Fruit fly (Drosophila melanogaster) whole organism, embryonic: Measurements from ENCODE around the gene RpS26.

Source experiments
- ATbp ChIP-seq: fragments of 200-800 bp; sonication (Bioruptor generic); optimal IDR thresholded peaks from 2 replicates; lab custom pipeline; 2017; ENCODE audit warnings: missing biosample characterization, mild to moderate bottlenecking, missing genetic modification characterization, missing genetic modification reagents
- Blimp-1 ChIP-seq: fragments of 200-800 bp; sonication (Bioruptor generic); optimal IDR thresholded peaks from 3 replicates; lab custom pipeline; 2018; ENCODE audit warnings: missing biosample characterization, missing genetic modification characterization, mild to moderate bottlenecking, moderate library complexity, missing genetic modification reagents
- CG1024 ChIP-seq: fragments of 200-800 bp; sonication (Bioruptor generic); IDR thresholded peaks from 2 replicates; pipeline ENCODE4 v1.3.6; 2022; ENCODE audit warnings: missing biosample characterization, missing genetic modification characterization
- CG10654 ChIP-seq: fragments of 200-800 bp; sonication (Bioruptor generic); optimal IDR thresholded peaks from 2 replicates; lab custom pipeline; 2016; ENCODE audit warnings: missing biosample characterization, missing genetic modification characterization
- CG11247 ChIP-seq: fragments of 200-800 bp; sonication (Bioruptor generic); IDR thresholded peaks from 2 replicates; pipeline ENCODE4 v1.3.6; 2022; ENCODE audit warnings: missing biosample characterization, missing genetic modification characterization
- CG12744 ChIP-seq: fragments of 200-800 bp; sonication (Bioruptor generic); optimal IDR thresholded peaks from 2 replicates; lab custom pipeline; 2016; ENCODE audit warnings: missing biosample characterization, missing genetic modification characterization
- CG14014 ChIP-seq: fragments of 200-800 bp; sonication (Bioruptor generic); IDR thresholded peaks from 2 replicates; pipeline ENCODE4 v1.3.6; 2022; ENCODE audit warnings: missing biosample characterization, missing genetic modification characterization
- CG14441 ChIP-seq: fragments of 200-800 bp; sonication (Bioruptor generic); IDR thresholded peaks from 2 replicates; pipeline ENCODE4 v1.3.6; 2022; ENCODE audit warnings: missing biosample characterization, missing genetic modification characterization
- CG15073 ChIP-seq: fragments of 200-800 bp; sonication (Bioruptor generic); optimal IDR thresholded peaks from 2 replicates; lab custom pipeline; 2016; ENCODE audit warnings: missing biosample characterization, missing genetic modification characterization
- CG1647 ChIP-seq: fragments of 200-800 bp; sonication (Bioruptor generic); optimal IDR thresholded peaks from 3 replicates; lab custom pipeline; 2016; ENCODE audit warnings: missing biosample characterization, missing genetic modification characterization
- CG17912 ChIP-seq: fragments of 200-800 bp; sonication (Bioruptor generic); optimal IDR thresholded peaks from 2 replicates; lab custom pipeline; 2018; ENCODE audit warnings: missing biosample characterization, mild to moderate bottlenecking, missing genetic modification characterization
- CG31365 ChIP-seq: fragments of 200-800 bp; sonication (Bioruptor generic); optimal IDR thresholded peaks from 2 replicates; lab custom pipeline; 2018; ENCODE audit warnings: missing biosample characterization, mild to moderate bottlenecking, missing genetic modification characterization
- CG31441 ChIP-seq: fragments of 200-800 bp; sonication (Bioruptor generic); IDR thresholded peaks from 2 replicates; pipeline ENCODE4 v1.3.6; 2022; ENCODE audit warnings: missing biosample characterization, missing genetic modification characterization
- CG33213 ChIP-seq: fragments of 200-800 bp; sonication (Bioruptor generic); optimal IDR thresholded peaks from 3 replicates; lab custom pipeline; 2016; ENCODE audit warnings: missing biosample characterization, missing genetic modification characterization
- CG3847 ChIP-seq: fragments of 200-800 bp; sonication (Bioruptor generic); IDR thresholded peaks from 2 replicates; pipeline ENCODE4 v1.3.6; 2022; ENCODE audit warnings: missing biosample characterization, missing genetic modification characterization
- CG7271 ChIP-seq: fragments of 200-800 bp; sonication (Bioruptor generic); optimal IDR thresholded peaks from 2 replicates; lab custom pipeline; 2018; ENCODE audit warnings: missing biosample characterization, mild to moderate bottlenecking, missing genetic modification characterization, moderate library complexity
- CG7372 ChIP-seq: fragments of 200-800 bp; sonication (Bioruptor generic); IDR thresholded peaks from 2 replicates; pipeline ENCODE4 v1.3.6; 2022; ENCODE audit warnings: missing biosample characterization, missing genetic modification characterization
- CG9437 ChIP-seq: fragments of 200-800 bp; sonication (Bioruptor generic); optimal IDR thresholded peaks from 2 replicates; lab custom pipeline; 2018; ENCODE audit warnings: missing biosample characterization, mild to moderate bottlenecking, missing genetic modification characterization
- CG9727 ChIP-seq: fragments of 200-800 bp; sonication (Bioruptor generic); optimal IDR thresholded peaks from 3 replicates; lab custom pipeline; 2017; ENCODE audit warnings: missing biosample characterization, mild to moderate bottlenecking, missing genetic modification characterization
- CTCF ChIP-seq: fragments of 200-800 bp; sonication (Bioruptor generic); optimal IDR thresholded peaks from 2 replicates; lab custom pipeline; 2017; ENCODE audit warnings: missing biosample characterization, mild to moderate bottlenecking, missing genetic modification characterization, moderate library complexity
- Dad ChIP-seq: fragments of 200-800 bp; sonication (Bioruptor generic); optimal IDR thresholded peaks from 3 replicates; lab custom pipeline; 2016; ENCODE audit warnings: missing biosample characterization, missing genetic modification characterization
- Doc2 ChIP-seq: fragments of 200-800 bp; sonication (Bioruptor generic); IDR thresholded peaks from 2 replicates; pipeline ENCODE4 v1.3.6; 2022; ENCODE audit warnings: missing biosample characterization, missing genetic modification characterization
- Gug ChIP-seq: fragments of 200-800 bp; sonication (Bioruptor generic); IDR thresholded peaks from 4 replicates; pipeline ENCODE4 v1.3.6; 2022; ENCODE audit warnings: missing biosample characterization, missing genetic modification characterization
- H15 ChIP-seq: fragments of 200-800 bp; sonication (Bioruptor generic); IDR thresholded peaks from 3 replicates; pipeline ENCODE4 v1.3.6; 2022; ENCODE audit warnings: missing biosample characterization, missing genetic modification characterization
- HmgD ChIP-seq: fragments of 200-800 bp; sonication (Bioruptor generic); optimal IDR thresholded peaks from 3 replicates; lab custom pipeline; 2016; ENCODE audit warnings: missing biosample characterization, missing genetic modification characterization
- Lhr ChIP-seq: fragments of 200-800 bp; sonication (Bioruptor generic); optimal IDR thresholded peaks from 3 replicates; lab custom pipeline; 2017; ENCODE audit warnings: mild to moderate bottlenecking, missing biosample characterization, missing genetic modification reagents, missing genetic modification characterization
- Mes4 ChIP-seq: fragments of 200-800 bp; sonication (Bioruptor generic); optimal IDR thresholded peaks from 2 replicates; lab custom pipeline; 2016; ENCODE audit warnings: missing biosample characterization, missing genetic modification characterization
- Mrtf ChIP-seq: fragments of 200-800 bp; sonication (Bioruptor generic); IDR thresholded peaks from 3 replicates; pipeline ENCODE4 v1.3.6; 2022; ENCODE audit warnings: missing biosample characterization, missing genetic modification characterization
- Myb ChIP-seq: fragments of 200-800 bp; sonication (Bioruptor generic); optimal IDR thresholded peaks from 2 replicates; lab custom pipeline; 2016; ENCODE audit warnings: missing biosample characterization, missing genetic modification characterization
- NC2β ChIP-seq: fragments of 200-800 bp; sonication (Bioruptor generic); optimal IDR thresholded peaks from 2 replicates; lab custom pipeline; 2016; ENCODE audit warnings: missing biosample characterization, missing genetic modification characterization
- Poxn ChIP-seq: fragments of 200-800 bp; sonication (Bioruptor generic); IDR thresholded peaks from 2 replicates; pipeline ENCODE4 v1.3.6; 2022; ENCODE audit warnings: missing biosample characterization, missing genetic modification characterization
- TFAM ChIP-seq: fragments of 200-800 bp; sonication (Bioruptor generic); optimal IDR thresholded peaks from 2 replicates; lab custom pipeline; 2017; ENCODE audit warnings: missing biosample characterization, missing genetic modification characterization, inconsistent platforms
- Usf ChIP-seq: fragments of 200-800 bp; sonication (Bioruptor generic); optimal IDR thresholded peaks from 2 replicates; lab custom pipeline; 2017; ENCODE audit warnings: missing genotype, missing biosample characterization, missing genetic modification characterization
- al ChIP-seq: fragments of 200-800 bp; sonication (Bioruptor generic); IDR thresholded peaks from 2 replicates; pipeline ENCODE4 v1.3.6; 2022; ENCODE audit warnings: missing biosample characterization, missing genetic modification characterization
- aop ChIP-seq: fragments of 200-800 bp; sonication (Bioruptor generic); IDR thresholded peaks from 2 replicates; pipeline ENCODE4 v1.3.6; 2022; ENCODE audit warnings: missing biosample characterization, missing genetic modification characterization
- ara ChIP-seq: fragments of 200-800 bp; sonication (Bioruptor generic); IDR thresholded peaks from 2 replicates; pipeline ENCODE4 v1.3.6; 2022; ENCODE audit warnings: missing biosample characterization, missing genetic modification characterization
- chm ChIP-seq: fragments of 200-800 bp; sonication (Bioruptor generic); IDR thresholded peaks from 2 replicates; pipeline ENCODE4 v1.3.6; 2022; ENCODE audit warnings: missing biosample characterization, missing genetic modification characterization
- croc ChIP-seq: fragments of 200-800 bp; sonication (Bioruptor generic); conservative IDR thresholded peaks from 3 replicates; pipeline ENCODE4 v1.3.6; 2022; ENCODE audit warnings: missing biosample characterization, missing genetic modification characterization
- dan ChIP-seq: fragments of 200-800 bp; sonication (Bioruptor generic); IDR thresholded peaks from 2 replicates; pipeline ENCODE4 v1.3.6; 2022; ENCODE audit warnings: missing biosample characterization, missing genetic modification characterization
- dati ChIP-seq: fragments of 200-800 bp; sonication (Bioruptor generic); IDR thresholded peaks from 2 replicates; pipeline ENCODE4 v1.3.6; 2022; ENCODE audit warnings: missing biosample characterization, missing genetic modification characterization
- eyg ChIP-seq: fragments of 200-800 bp; sonication (Bioruptor generic); optimal IDR thresholded peaks from 3 replicates; lab custom pipeline; 2016; ENCODE audit warnings: missing biosample characterization, missing genetic modification characterization
- gce ChIP-seq: fragments of 200-800 bp; sonication (Bioruptor generic); IDR thresholded peaks from 3 replicates; pipeline ENCODE4 v1.3.6; 2022; ENCODE audit warnings: missing biosample characterization, missing genetic modification characterization
- gcm2 ChIP-seq: fragments of 200-800 bp; sonication (Bioruptor generic); optimal IDR thresholded peaks from 2 replicates; lab custom pipeline; 2016; ENCODE audit warnings: missing biosample characterization, missing genetic modification characterization
- gt ChIP-seq: fragments of 200-800 bp; sonication (Bioruptor generic); IDR thresholded peaks from 2 replicates; pipeline ENCODE4 v1.3.6; 2022; ENCODE audit warnings: missing biosample characterization, missing genetic modification characterization
- ham ChIP-seq: fragments of 200-800 bp; sonication (Bioruptor generic); IDR thresholded peaks from 2 replicates; pipeline ENCODE4 v1.3.6; 2022; ENCODE audit warnings: missing biosample characterization, missing genetic modification characterization
- kay ChIP-seq: fragments of 200-800 bp; sonication (Bioruptor generic); optimal IDR thresholded peaks from 2 replicates; lab custom pipeline; 2016; ENCODE audit warnings: missing biosample characterization, missing genetic modification characterization
- mam ChIP-seq: fragments of 200-800 bp; sonication (Bioruptor generic); optimal IDR thresholded peaks from 3 replicates; lab custom pipeline; 2016; ENCODE audit warnings: missing biosample characterization, missing genetic modification characterization
- peb ChIP-seq: fragments of 200-800 bp; sonication (Bioruptor generic); IDR thresholded peaks from 2 replicates; pipeline ENCODE4 v1.3.6; 2022; ENCODE audit warnings: missing biosample characterization, missing genetic modification characterization
- ranshi ChIP-seq: fragments of 200-800 bp; sonication (Bioruptor generic); IDR thresholded peaks from 2 replicates; pipeline ENCODE4 v1.3.6; 2022; ENCODE audit warnings: missing biosample characterization, missing genetic modification characterization
- sens-2 ChIP-seq: fragments of 200-800 bp; sonication (Bioruptor generic); IDR thresholded peaks from 2 replicates; pipeline ENCODE4 v1.3.6; 2022; ENCODE audit warnings: missing biosample characterization, missing genetic modification characterization
- stwl ChIP-seq: fragments of 200-800 bp; sonication (Bioruptor generic); optimal IDR thresholded peaks from 3 replicates; lab custom pipeline; 2018; ENCODE audit warnings: missing biosample characterization, mild to moderate bottlenecking, missing genetic modification characterization, moderate library complexity
- tgo ChIP-seq: fragments of 200-800 bp; sonication (Bioruptor generic); IDR thresholded peaks from 3 replicates; pipeline ENCODE4 v1.3.6; 2022; ENCODE audit warnings: missing biosample characterization, missing genetic modification characterization
- tin ChIP-seq: fragments of 200-800 bp; sonication (Bioruptor generic); optimal IDR thresholded peaks from 3 replicates; lab custom pipeline; 2016; ENCODE audit warnings: missing biosample characterization, missing genetic modification characterization
- wek ChIP-seq: fragments of 200-800 bp; sonication (Bioruptor generic); optimal IDR thresholded peaks from 3 replicates; lab custom pipeline; 2018; ENCODE audit warnings: missing biosample characterization, mild to moderate bottlenecking, missing genetic modification characterization, moderate library complexity

The RpS26 gene

DNA sequence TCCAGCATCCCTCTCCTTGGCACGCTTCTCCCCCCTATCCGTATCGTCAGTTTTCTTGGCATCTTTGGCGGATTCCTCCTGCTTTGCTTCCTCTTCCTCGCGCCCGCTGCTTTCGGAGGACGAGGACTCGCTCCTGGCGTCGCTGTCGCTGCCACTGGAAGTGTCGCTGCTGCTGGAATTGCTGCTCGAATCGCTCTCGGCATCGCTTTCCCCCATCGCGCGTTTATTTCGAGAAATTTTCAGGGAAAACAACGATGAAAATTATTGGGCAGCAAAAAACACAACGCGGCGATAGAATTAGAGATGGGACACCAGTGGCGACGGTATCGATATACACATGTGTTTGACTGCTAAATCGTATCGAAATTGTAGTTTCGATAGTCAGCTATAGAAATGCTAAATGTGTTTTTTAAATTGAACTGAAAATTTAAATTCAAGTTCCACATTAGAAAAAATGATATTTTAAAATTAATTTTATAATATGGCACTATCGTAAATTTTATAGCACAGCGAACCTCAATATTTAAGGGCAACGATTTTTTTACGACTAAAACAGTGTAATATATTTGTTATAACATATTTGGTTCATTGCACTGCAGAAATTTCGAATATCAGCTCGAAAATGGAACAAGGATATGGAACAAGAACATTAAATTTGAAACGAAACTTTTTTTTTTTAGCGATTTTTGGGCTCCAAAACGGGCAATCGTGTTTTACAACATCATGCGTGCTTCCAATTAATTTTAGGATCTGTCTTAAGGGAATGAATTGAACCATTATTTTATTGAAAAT lies 5.8 kb upstream of the RpS26 start, which contains the start of gene ncm (continued):
- TF ChIP-seq CG12744 (GFP tag; lab: Kevin White, UChicago) (no peak), dati (no peak), ara (no peak), Myb (GFP tag; lab: Kevin White, UChicago) (peak; percentile 29), CG1647 (no peak), tin (GFP tag; lab: Kevin White, UChicago) (no peak), Poxn (GFP tag; lab: Robert Waterston, UW) (no peak), CG9437 (GFP tag; lab: Kevin White, UChicago) (no peak), dan (GFP tag; lab: Robert Waterston, UW) (no peak), CG3847 (GFP tag; lab: Robert Waterston, UW) (no peak), CG33213 (no peak), Lhr (peak; percentile 11), tgo (GFP tag; lab: Robert Waterston, UW) (no peak), CG31365 (tag; lab: Kevin White, UChicago) (no peak), CG1024 (GFP tag; lab: Robert Waterston, UW) (no peak), NC2β (GFP tag; lab: Kevin White, UChicago) (no peak), mam (GFP tag; lab: Kevin White, UChicago) (no peak), CTCF (GFP tag; lab: Kevin White, UChicago) (no peak), Gug (GFP tag; lab: Robert Waterston, UW) (no peak), TFAM (no peak), eyg (no peak), Doc2 (GFP tag; lab: Robert Waterston, UW) (no peak), CG9727 (no peak), CG7271 (no peak), CG14014 (GFP tag; lab: Robert Waterston, UW) (no peak), kay (GFP tag; lab: Kevin White, UChicago) (no peak), gce (GFP tag; lab: Robert Waterston, UW) (no peak), CG7372 (GFP tag; lab: Robert Waterston, UW) (no peak), Mes4 (GFP tag; lab: Kevin White, UChicago) (no peak), gcm2 (GFP tag; lab: Kevin White, UChicago) (no peak), sens-2 (no peak), aop (GFP tag; lab: Robert Waterston, UW) (no peak), HmgD (GFP tag; lab: Kevin White, UChicago) (no peak), CG14441 (GFP tag; lab: Robert Waterston, UW) (no peak), CG17912 (no peak), peb (no peak), Usf (no peak), gt (GFP tag; lab: Robert Waterston, UW) (no peak), CG31441 (GFP tag; lab: Robert Waterston, UW) (no peak), CG11247 (GFP tag; lab: Robert Waterston, UW) (no peak), ranshi (GFP tag; lab: Robert Waterston, UW) (no peak), ATbp (no peak), Blimp-1 (GFP tag; lab: Kevin White, UChicago) (no peak), chm (GFP tag; lab: Robert Waterston, UW) (no peak), CG10654 (GFP tag; lab: Kevin White, UChicago) (no peak), croc (GFP tag; lab: Robert Waterston, UW) (no peak), ham (no peak), al (GFP tag; lab: Robert Waterston, UW) (no peak), Mrtf (GFP tag; lab: Robert Waterston, UW) (no peak), wek (GFP tag; lab: Kevin White, UChicago) (no peak), CG15073 (GFP tag; lab: Kevin White, UChicago) (no peak), H15 (GFP tag; lab: Robert Waterston, UW) (no peak), stwl (tag; lab: Kevin White, UChicago) (peak; percentile 65), Dad (GFP tag; lab: Kevin White, UChicago) (no peak)
